Fruit fly (Drosophila melanogaster): ENCODE measurements around the gene CG11529.

- TF ChIP-seq psq (optimal IDR thresholded peaks at IDR 0.05) (no peak), h (optimal IDR thresholded peaks at IDR 0.05) (no peak), ttk (optimal IDR thresholded peaks at IDR 0.05) (no peak), Myc (optimal IDR thresholded peaks at IDR 0.05) (no peak)
Observed at dm6 chr3L:12190433-12190832, 7.2 kb upstream of the CG11529 start, which contains the start of gene Est-P.

All from Kc167 (cell line).